Fruit fly (Drosophila melanogaster): Measurements from ENCODE around the gene CG32631.

CG32631 gene

DNA sequence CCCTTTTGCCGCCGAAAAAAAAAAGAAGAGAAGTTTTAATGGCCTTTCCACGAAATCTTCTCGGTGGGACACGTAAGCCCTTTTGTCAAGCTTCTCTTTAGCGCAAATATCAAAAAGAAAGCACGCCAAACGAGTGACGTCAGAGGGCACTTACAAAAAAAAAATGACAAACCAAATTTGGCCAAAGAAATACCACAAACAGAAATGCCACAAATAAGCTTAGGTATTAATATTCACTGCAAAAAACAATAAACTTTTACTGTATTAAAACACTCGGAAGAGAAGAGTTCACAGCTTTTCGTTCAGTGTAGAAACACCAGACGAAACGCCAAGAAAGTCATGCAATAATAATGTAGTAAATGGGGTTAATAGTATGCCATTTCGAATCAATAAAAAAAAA, 11.9 kb downstream of the CG32631 start:
- TF ChIP-seq psq (GFP tag; optimal IDR thresholded peaks at IDR 0.05) (peak; percentile 25), h (GFP tag; optimal IDR thresholded peaks at IDR 0.05) (peak; percentile 32), brk (GFP tag; optimal IDR thresholded peaks at IDR 0.05) (no peak), rgr (GFP tag; optimal IDR thresholded peaks at IDR 0.05) (peak; percentile 16), Jra (GFP tag; optimal IDR thresholded peaks at IDR 0.05) (no peak), Rel (GFP tag; optimal IDR thresholded peaks at IDR 0.05) (no peak), Rel (tag; optimal IDR thresholded peaks at IDR 0.05) (no peak), Vsx2 (GFP tag; optimal IDR thresholded peaks at IDR 0.05; ENCODE audit: partially characterized antibody) (no peak), Hnf4 (GFP tag; optimal IDR thresholded peaks at IDR 0.05) (peak; percentile 22), GATAd (GFP tag; optimal IDR thresholded peaks at IDR 0.05) (no peak), OdsH (GFP tag; optimal IDR thresholded peaks at IDR 0.05) (no peak), jim (GFP tag; optimal IDR thresholded peaks at IDR 0.05) (no peak), tai (GFP tag; optimal IDR thresholded peaks at IDR 0.05) (no peak), dsf (GFP tag; optimal IDR thresholded peaks at IDR 0.05; ENCODE audit: borderline replicate concordance) (no peak), Abd-B (GFP tag; optimal IDR thresholded peaks at IDR 0.05) (no peak), Sp1 (GFP tag; optimal IDR thresholded peaks at IDR 0.05) (no peak), pan (optimal IDR thresholded peaks at IDR 0.05) (no peak), fru (GFP tag; optimal IDR thresholded peaks at IDR 0.05) (peak; percentile 57), Dif (GFP tag; optimal IDR thresholded peaks at IDR 0.05; ENCODE audit: partially characterized antibody) (no peak), CG9705 (GFP tag; optimal IDR thresholded peaks at IDR 0.05) (no peak), ey (GFP tag; optimal IDR thresholded peaks at IDR 0.05) (peak; percentile 38), woc (GFP tag; optimal IDR thresholded peaks at IDR 0.05) (no peak), lola (GFP tag; optimal IDR thresholded peaks at IDR 0.05) (no peak), foxo (GFP tag; optimal IDR thresholded peaks at IDR 0.05) (peak in 1 of 2 experiments; percentile 52), Hr83 (GFP tag; optimal IDR thresholded peaks at IDR 0.05; ENCODE audit: poor library complexity, severe bottlenecking) (no peak), br (GFP tag; optimal IDR thresholded peaks at IDR 0.05) (peak; percentile 41), HLH106 (tag; optimal IDR thresholded peaks at IDR 0.05) (no peak), CG32264 (GFP tag; optimal IDR thresholded peaks at IDR 0.05) (no peak), Dfd (GFP tag; optimal IDR thresholded peaks at IDR 0.05) (no peak), Hr78 (GFP tag; optimal IDR thresholded peaks at IDR 0.05) (no peak), dmrt93B (GFP tag; optimal IDR thresholded peaks at IDR 0.05) (no peak), Mio (GFP tag; optimal IDR thresholded peaks at IDR 0.05) (no peak), N (GFP tag; optimal IDR thresholded peaks at IDR 0.05) (no peak), sv (GFP tag; optimal IDR thresholded peaks at IDR 0.05) (no peak), sage (GFP tag; optimal IDR thresholded peaks at IDR 0.05) (no peak), dl (GFP tag; optimal IDR thresholded peaks at IDR 0.05; ENCODE audit: insufficient read depth in 1 of 2, partially characterized antibody in 2 of 2) (no peak), Myc (optimal IDR thresholded peaks at IDR 0.05) (no peak), usp (GFP tag; optimal IDR thresholded peaks at IDR 0.05) (no peak), CrebA (GFP tag; optimal IDR thresholded peaks at IDR 0.05; ENCODE audit: borderline replicate concordance) (no peak)

DNA sequence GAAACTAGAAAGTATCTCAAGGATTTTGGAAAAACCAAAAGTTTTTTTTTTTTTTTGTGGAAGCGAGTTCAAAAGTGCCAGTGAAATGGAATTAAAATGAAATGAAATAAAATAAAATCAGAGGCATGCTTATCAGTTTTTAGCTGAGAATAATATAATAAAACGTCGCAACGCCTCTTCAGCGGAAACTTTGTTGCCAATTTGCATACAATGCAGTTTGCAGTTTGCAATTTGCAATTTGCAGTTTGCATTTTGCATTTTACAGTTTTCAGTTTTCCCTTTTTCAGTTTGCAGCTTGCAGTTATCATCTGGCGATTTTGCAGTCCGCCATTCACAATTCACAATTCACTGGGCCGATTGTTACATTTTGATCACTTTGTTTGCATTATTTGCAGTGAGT, 12.6 kb downstream of the CG32631 start:
- TF ChIP-seq br (GFP tag; optimal IDR thresholded peaks at IDR 0.05), result no peak
- TF ChIP-seq Mio (GFP tag; optimal IDR thresholded peaks at IDR 0.05), result no peak
- TF ChIP-seq CG9705 (GFP tag; optimal IDR thresholded peaks at IDR 0.05), result no peak
- TF ChIP-seq woc (GFP tag; optimal IDR thresholded peaks at IDR 0.05), result no peak
- no peak for TF ChIP-seq tai (GFP tag; optimal IDR thresholded peaks at IDR 0.05)
- TF ChIP-seq psq (GFP tag; optimal IDR thresholded peaks at IDR 0.05), result no peak

DNA sequence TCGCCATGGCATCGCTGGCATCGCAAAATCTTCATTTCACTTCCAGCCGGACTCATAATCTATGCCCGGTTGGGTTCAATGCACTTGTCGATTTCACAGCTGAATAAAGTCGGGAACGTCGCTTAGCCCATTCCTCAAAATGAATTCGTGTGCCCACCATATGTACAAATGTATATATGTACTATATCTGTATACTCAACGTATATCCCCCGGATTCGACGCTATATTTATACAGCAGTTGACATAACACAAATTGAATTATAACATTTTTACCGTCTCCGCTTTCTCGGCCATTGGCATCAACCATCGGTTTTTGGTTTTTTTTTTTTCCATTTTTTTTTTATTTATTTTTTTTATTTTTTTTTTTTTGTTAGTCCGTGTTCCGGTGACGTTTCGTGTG, 14.0 kb downstream of the CG32631 start:
- TF ChIP-seq Jra (GFP tag; optimal IDR thresholded peaks at IDR 0.05), result peak; percentile 22
- TF ChIP-seq jim (GFP tag; optimal IDR thresholded peaks at IDR 0.05), result no peak
- peak; percentile 48 for TF ChIP-seq fru (GFP tag; optimal IDR thresholded peaks at IDR 0.05)
- no peak for TF ChIP-seq dmrt93B (GFP tag; optimal IDR thresholded peaks at IDR 0.05)
- no peak for TF ChIP-seq CG9705 (GFP tag; optimal IDR thresholded peaks at IDR 0.05)
- no peak for TF ChIP-seq HLH106 (tag; optimal IDR thresholded peaks at IDR 0.05)
- peak; percentile 81 for TF ChIP-seq h (GFP tag; optimal IDR thresholded peaks at IDR 0.05)
- TF ChIP-seq rgr (GFP tag; optimal IDR thresholded peaks at IDR 0.05), result peak; percentile 72
- no peak for TF ChIP-seq Abd-B (GFP tag; optimal IDR thresholded peaks at IDR 0.05)
- TF ChIP-seq pan (optimal IDR thresholded peaks at IDR 0.05), result no peak
- TF ChIP-seq br (GFP tag; optimal IDR thresholded peaks at IDR 0.05), result peak; percentile 47
- TF ChIP-seq Hr83 (GFP tag; optimal IDR thresholded peaks at IDR 0.05; ENCODE audit: poor library complexity, severe bottlenecking), result peak; percentile 67
- TF ChIP-seq lola (GFP tag; optimal IDR thresholded peaks at IDR 0.05), result no peak
- peak; percentile 67 for TF ChIP-seq brk (GFP tag; optimal IDR thresholded peaks at IDR 0.05)
- TF ChIP-seq sv (GFP tag; optimal IDR thresholded peaks at IDR 0.05), result no peak
- no peak for TF ChIP-seq Dfd (GFP tag; optimal IDR thresholded peaks at IDR 0.05)
- TF ChIP-seq Hnf4 (GFP tag; optimal IDR thresholded peaks at IDR 0.05), result peak; percentile 50
- peak; percentile 24 for TF ChIP-seq psq (GFP tag; optimal IDR thresholded peaks at IDR 0.05)
- TF ChIP-seq dl (GFP tag; optimal IDR thresholded peaks at IDR 0.05; ENCODE audit: insufficient read depth in 1 of 2, partially characterized antibody in 2 of 2), result no peak
- no peak for TF ChIP-seq usp (GFP tag; optimal IDR thresholded peaks at IDR 0.05)
- peak; percentile 40 for TF ChIP-seq CrebA (GFP tag; optimal IDR thresholded peaks at IDR 0.05; ENCODE audit: borderline replicate concordance)
- peak; percentile 59 for TF ChIP-seq sage (GFP tag; optimal IDR thresholded peaks at IDR 0.05)
- TF ChIP-seq Vsx2 (GFP tag; optimal IDR thresholded peaks at IDR 0.05; ENCODE audit: partially characterized antibody), result no peak
- TF ChIP-seq ey (GFP tag; optimal IDR thresholded peaks at IDR 0.05), result peak; percentile 10
- no peak for TF ChIP-seq Hr78 (GFP tag; optimal IDR thresholded peaks at IDR 0.05)
- TF ChIP-seq CG32264 (GFP tag; optimal IDR thresholded peaks at IDR 0.05), result peak; percentile 34
- no peak for TF ChIP-seq Mio (GFP tag; optimal IDR thresholded peaks at IDR 0.05)
- peak; percentile 36 for TF ChIP-seq GATAd (GFP tag; optimal IDR thresholded peaks at IDR 0.05)
- TF ChIP-seq dsf (GFP tag; optimal IDR thresholded peaks at IDR 0.05; ENCODE audit: borderline replicate concordance), result no peak
- TF ChIP-seq OdsH (GFP tag; optimal IDR thresholded peaks at IDR 0.05), result peak; percentile 65
- TF ChIP-seq Rel (GFP tag; optimal IDR thresholded peaks at IDR 0.05), result no peak
- TF ChIP-seq Rel (tag; optimal IDR thresholded peaks at IDR 0.05), result peak; percentile 58
- no peak for TF ChIP-seq woc (GFP tag; optimal IDR thresholded peaks at IDR 0.05)
- TF ChIP-seq Myc (optimal IDR thresholded peaks at IDR 0.05), result no peak
- peak; percentile 1 for TF ChIP-seq tai (GFP tag; optimal IDR thresholded peaks at IDR 0.05)
- TF ChIP-seq Dif (GFP tag; optimal IDR thresholded peaks at IDR 0.05; ENCODE audit: partially characterized antibody), result no peak
- no peak for TF ChIP-seq N (GFP tag; optimal IDR thresholded peaks at IDR 0.05)
- TF ChIP-seq Sp1 (GFP tag; optimal IDR thresholded peaks at IDR 0.05), result peak; percentile 5
- TF ChIP-seq foxo (GFP tag; optimal IDR thresholded peaks at IDR 0.05), result peak in 1 of 2 experiments; percentile 48
